Fruit fly (Drosophila melanogaster): ENCODE data around the gene Ada3.

Ada3 gene

dm6 chrX:18090333-18090732, 4.8 kb downstream of the Ada3 start, which contains the start of gene Swt1 (continued):
- TF ChIP-seq CG2712 (tag; optimal IDR thresholded peaks at IDR 0.05) (peak; percentile 17), CG32532 (GFP tag; IDR thresholded peaks at IDR 0.05) (no peak), hbn (GFP tag; IDR thresholded peaks at IDR 0.05; ENCODE audit: partially characterized antibody) (peak; percentile 87), zen2 (GFP tag; IDR thresholded peaks at IDR 0.05; ENCODE audit: partially characterized antibody) (peak; percentile 89), trem (tag; optimal IDR thresholded peaks at IDR 0.05) (peak; percentile 38), CG4424 (GFP tag; optimal IDR thresholded peaks at IDR 0.05) (no peak), BtbVII (GFP tag; optimal IDR thresholded peaks at IDR 0.05) (no peak), CG14441 (GFP tag; IDR thresholded peaks at IDR 0.05) (no peak), tna (GFP tag; IDR thresholded peaks at IDR 0.05; ENCODE audit: partially characterized antibody) (peak; percentile 74), Rfx (GFP tag; IDR thresholded peaks at IDR 0.05) (peak; percentile 44; the same call in 1 of the 2 replicates), gcm (GFP tag; optimal IDR thresholded peaks at IDR 0.05) (no peak), CG31441 (GFP tag; IDR thresholded peaks at IDR 0.05) (no peak), CG13287 (GFP tag; IDR thresholded peaks at IDR 0.05; ENCODE audit: partially characterized antibody) (peak; percentile 90), CG12744 (GFP tag; optimal IDR thresholded peaks at IDR 0.05) (no peak), CG11085 (GFP tag; IDR thresholded peaks at IDR 0.05) (no peak), CG7963 (GFP tag; IDR thresholded peaks at IDR 0.05; ENCODE audit: partially characterized antibody) (peak; percentile 86), PHDP (tag; optimal IDR thresholded peaks at IDR 0.05) (no peak), Dad (GFP tag; optimal IDR thresholded peaks at IDR 0.05) (no peak), CG12299 (tag; optimal IDR thresholded peaks at IDR 0.05) (no peak), fd102C (GFP tag; optimal IDR thresholded peaks at IDR 0.05) (no peak), Dbx (GFP tag; IDR thresholded peaks at IDR 0.05) (peak; percentile 36; the same call in 1 of the 3 replicates), rib (GFP tag; IDR thresholded peaks at IDR 0.05) (no peak), CG16813 (GFP tag; IDR thresholded peaks at IDR 0.05; ENCODE audit: partially characterized antibody) (peak; percentile 93), CG12942 (GFP tag; optimal IDR thresholded peaks at IDR 0.05) (no peak), CG4617 (GFP tag; optimal IDR thresholded peaks at IDR 0.05; ENCODE audit: borderline replicate concordance) (peak; percentile 43), row (GFP tag; IDR thresholded peaks at IDR 0.05) (peak; percentile 72), CG3407 (GFP tag; optimal IDR thresholded peaks at IDR 0.05) (no peak), CG13123 (GFP tag; optimal IDR thresholded peaks at IDR 0.05) (no peak), Elba2 (GFP tag; optimal IDR thresholded peaks at IDR 0.05) (no peak), insv (GFP tag; optimal IDR thresholded peaks at IDR 0.05) (no peak), Doc3 (GFP tag; IDR thresholded peaks at IDR 0.05; ENCODE audit: partially characterized antibody) (peak; percentile 88), CG7786 (GFP tag; optimal IDR thresholded peaks at IDR 0.05) (no peak), pzg (GFP tag; optimal IDR thresholded peaks at IDR 0.05) (peak; percentile 53), CG2129 (GFP tag; IDR thresholded peaks at IDR 0.05; ENCODE audit: partially characterized antibody) (peak; percentile 63), B-H2 (GFP tag; optimal IDR thresholded peaks at IDR 0.05) (no peak), CG3163 (GFP tag; optimal IDR thresholded peaks at IDR 0.05) (no peak), hb (GFP tag; IDR thresholded peaks at IDR 0.05; ENCODE audit: partially characterized antibody) (peak; percentile 87), CkIIα-i1 (GFP tag; IDR thresholded peaks at IDR 0.05) (peak; percentile 84), sens (GFP tag) (peak; percentile 52), BEAF-32 (GFP tag; optimal IDR thresholded peaks at IDR 0.05) (peak; percentile 81), MBD-R2 (GFP tag; IDR thresholded peaks at IDR 0.05) (peak; percentile 65), sim (GFP tag; IDR thresholded peaks at IDR 0.05) (no peak), CG42726 (GFP tag; IDR thresholded peaks at IDR 0.05; ENCODE audit: partially characterized antibody) (peak; percentile 85; the same call in 1 of the 2 replicates), esg (GFP tag; conservative IDR thresholded peaks at IDR 0.05) (no peak), crp (GFP tag; optimal IDR thresholded peaks at IDR 0.05) (no peak), wek (GFP tag; optimal IDR thresholded peaks at IDR 0.05) (no peak), CG4730 (GFP tag; IDR thresholded peaks at IDR 0.05) (no peak), Dref (GFP tag; IDR thresholded peaks at IDR 0.05) (peak; percentile 95), unc-4 (GFP tag; IDR thresholded peaks at IDR 0.05; ENCODE audit: partially characterized antibody) (peak; percentile 87), CG12391 (tag; optimal IDR thresholded peaks at IDR 0.05) (peak; percentile 30)

All from whole organism, embryonic.